Worm (Caenorhabditis elegans) whole organism, L1 larva: ENCODE results near the gene arp-1.

Source experiments
- C16A3.4 ChIP-seq: fragments of 150-350 bp; optimal IDR thresholded peaks from 2 replicates; lab custom pipeline; 2014; ENCODE audit warnings: missing biosample characterization, missing genetic modification characterization
- F16B12.6 ChIP-seq: fragments of 150-350 bp; optimal IDR thresholded peaks from 2 replicates; lab custom pipeline; 2014; ENCODE audit warnings: missing biosample characterization, missing genetic modification characterization
- aha-1 ChIP-seq: fragments of 150-350 bp; optimal IDR thresholded peaks from 2 replicates; lab custom pipeline; 2014; ENCODE audit warnings: missing biosample characterization, missing genetic modification characterization
- aly-2 ChIP-seq: fragments of 150-350 bp; optimal IDR thresholded peaks from 2 replicates; lab custom pipeline; 2014; ENCODE audit warnings: missing biosample characterization, missing genetic modification characterization
- blmp-1 ChIP-seq: fragments of 150-350 bp; optimal IDR thresholded peaks from 2 replicates; lab custom pipeline; 2014; ENCODE audit warnings: missing biosample characterization, missing genetic modification characterization
- ceh-8 ChIP-seq: fragments of 200-800 bp; sonication (Bioruptor generic); optimal IDR thresholded peaks from 2 replicates; lab custom pipeline; 2018; ENCODE audit warnings: mild to moderate bottlenecking, missing genetic modification characterization, moderate library complexity, missing compliant biosample characterization
- ceh-88 ChIP-seq: fragments of 200-800 bp; sonication (Bioruptor generic); IDR thresholded peaks from 2 replicates; pipeline ENCODE4 v1.3.6; 2022; ENCODE audit warnings: missing genetic modification characterization, missing compliant biosample characterization
- ceh-90 ChIP-seq: sonication (generic microtip); optimal IDR thresholded peaks from 2 replicates; lab custom pipeline; 2016; ENCODE audit warnings: missing genetic modification characterization, missing compliant biosample characterization
- dsc-1 ChIP-seq: sonication (generic microtip); optimal IDR thresholded peaks from 2 replicates; lab custom pipeline; 2016; ENCODE audit warnings: mild to moderate bottlenecking, missing genetic modification characterization, missing compliant biosample characterization
- egl-13 ChIP-seq: sonication (generic microtip); optimal IDR thresholded peaks from 2 replicates; lab custom pipeline; 2016; ENCODE audit warnings: missing genotype, missing genetic modification reagents, missing genetic modification characterization, missing compliant biosample characterization
- egl-27 ChIP-seq, 2 experiments: fragments of 150-350 bp in 1 of 2; sonication (generic microtip); optimal IDR thresholded peaks; 3 replicates each; lab custom pipeline; 2017 to 2018; ENCODE audit warnings: missing biosample characterization in 2 of 2, missing genetic modification characterization in 2 of 2, missing genetic modification reagents in 2 of 2
- elt-3 ChIP-seq, 6 experiments: fragments of 150-350 bp in 1 of 6; sonication (generic microtip); optimal IDR thresholded peaks; 2 replicates each; lab custom pipeline; 2017 to 2018; ENCODE audit warnings: missing biosample characterization in 6 of 6, missing genetic modification characterization in 6 of 6, inconsistent platforms in 1 of 6
- fkh-4 ChIP-seq: sonication (generic microtip); optimal IDR thresholded peaks from 2 replicates; lab custom pipeline; 2016; ENCODE audit warnings: missing compliant biosample characterization, missing genetic modification characterization, borderline replicate concordance
- fkh-8 ChIP-seq: sonication (generic microtip); optimal IDR thresholded peaks from 2 replicates; lab custom pipeline; 2016; ENCODE audit warnings: mild to moderate bottlenecking, missing genetic modification characterization, missing compliant biosample characterization
- fos-1 ChIP-seq: fragments of 150-350 bp; optimal IDR thresholded peaks from 2 replicates; lab custom pipeline; 2014; ENCODE audit warnings: missing biosample characterization, missing genetic modification characterization
- hlh-4 ChIP-seq: sonication (generic microtip); optimal IDR thresholded peaks from 2 replicates; lab custom pipeline; 2016; ENCODE audit warnings: mild to moderate bottlenecking, missing genetic modification characterization, missing compliant biosample characterization
- hpl-2 ChIP-seq: fragments of 150-350 bp; optimal IDR thresholded peaks from 2 replicates; lab custom pipeline; 2014; ENCODE audit warnings: missing biosample characterization, missing genetic modification reagents, missing genetic modification characterization
- lin-14 ChIP-seq: fragments of 200-800 bp; sonication (Bioruptor generic); optimal IDR thresholded peaks from 2 replicates; lab custom pipeline; 2018; ENCODE audit warnings: mild to moderate bottlenecking, missing genetic modification characterization, moderate library complexity, missing compliant biosample characterization
- lin-39 ChIP-seq: fragments of 150-350 bp; optimal IDR thresholded peaks from 2 replicates; lab custom pipeline; 2014; ENCODE audit warnings: missing biosample characterization, missing genetic modification reagents, missing genetic modification characterization
- mdl-1 ChIP-seq, 2 experiments: fragments of 150-350 bp; optimal IDR thresholded peaks; 2 replicates each; lab custom pipeline; 2014 to 2017; ENCODE audit warnings: missing biosample characterization in 2 of 2, missing genetic modification characterization in 2 of 2, inconsistent platforms in 1 of 2
- mep-1 ChIP-seq: fragments of 150-350 bp; optimal IDR thresholded peaks from 2 replicates; lab custom pipeline; 2014; ENCODE audit warnings: missing biosample characterization, missing genetic modification characterization
- nhr-12 ChIP-seq: sonication (generic microtip); optimal IDR thresholded peaks from 2 replicates; lab custom pipeline; 2017; ENCODE audit warnings: missing biosample characterization, missing genetic modification characterization
- nhr-19 ChIP-seq: fragments of 200-800 bp; sonication (Bioruptor generic); conservative IDR thresholded peaks from 2 replicates; pipeline ENCODE4 v1.3.6; 2022; ENCODE audit warnings: missing genetic modification characterization, missing compliant biosample characterization
- nhr-28 ChIP-seq: fragments of 150-350 bp; optimal IDR thresholded peaks from 2 replicates; lab custom pipeline; 2014; ENCODE audit warnings: missing biosample characterization, missing genetic modification characterization
- nhr-47 ChIP-seq: sonication (generic microtip); optimal IDR thresholded peaks from 2 replicates; lab custom pipeline; 2016; ENCODE audit warnings: mild to moderate bottlenecking, missing genetic modification characterization, moderate library complexity, missing compliant biosample characterization
- nhr-71 ChIP-seq: sonication (generic microtip); optimal IDR thresholded peaks from 2 replicates; lab custom pipeline; 2016; ENCODE audit warnings: mild to moderate bottlenecking, missing genetic modification characterization, moderate library complexity, missing compliant biosample characterization
- nhr-76 ChIP-seq: sonication (generic microtip); optimal IDR thresholded peaks from 2 replicates; lab custom pipeline; 2017; ENCODE audit warnings: missing biosample characterization, missing genetic modification characterization
- nhr-84 ChIP-seq: sonication (generic microtip); optimal IDR thresholded peaks from 2 replicates; lab custom pipeline; 2017; ENCODE audit warnings: missing biosample characterization, missing genetic modification characterization
- nhr-85 ChIP-seq: sonication (generic microtip); peaks from one replicate; lab custom pipeline; 2016; ENCODE audit warnings: missing genetic modification characterization, inconsistent platforms, missing compliant biosample characterization
- pax-3 ChIP-seq: fragments of 200-800 bp; sonication (Bioruptor generic); optimal IDR thresholded peaks from 2 replicates; lab custom pipeline; 2018; ENCODE audit warnings: mild to moderate bottlenecking, missing genetic modification characterization, moderate library complexity, missing compliant biosample characterization
- snpc-4 ChIP-seq: fragments of 150-350 bp; optimal IDR thresholded peaks from 2 replicates; lab custom pipeline; 2014; ENCODE audit warnings: missing biosample characterization, missing genetic modification characterization
- snu-23 ChIP-seq: sonication (generic microtip); optimal IDR thresholded peaks from 2 replicates; lab custom pipeline; 2016; ENCODE audit warnings: missing genetic modification characterization, missing compliant biosample characterization
- sox-4 ChIP-seq: sonication (generic microtip); optimal IDR thresholded peaks from 2 replicates; lab custom pipeline; 2016; ENCODE audit warnings: missing genetic modification characterization, missing compliant biosample characterization
- sptf-1 ChIP-seq: fragments of 150-350 bp; optimal IDR thresholded peaks from 2 replicates; lab custom pipeline; 2014; ENCODE audit warnings: missing biosample characterization, missing genetic modification characterization
- tbx-2 ChIP-seq: sonication (generic microtip); optimal IDR thresholded peaks from 2 replicates; lab custom pipeline; 2016; ENCODE audit warnings: missing genetic modification characterization, missing compliant biosample characterization
- unc-130 ChIP-seq: fragments of 150-350 bp; optimal IDR thresholded peaks from 2 replicates; lab custom pipeline; 2017; ENCODE audit warnings: missing biosample characterization, missing genetic modification characterization, inconsistent platforms
- unc-30 ChIP-seq: sonication (generic microtip); optimal IDR thresholded peaks from 2 replicates; lab custom pipeline; 2017; ENCODE audit warnings: missing biosample characterization, missing genetic modification characterization
- unc-62 ChIP-seq: fragments of 150-350 bp; optimal IDR thresholded peaks from 2 replicates; lab custom pipeline; 2014; ENCODE audit warnings: missing biosample characterization, missing genetic modification reagents, missing genetic modification characterization
- unc-98 ChIP-seq: fragments of 200-800 bp; sonication (Bioruptor generic); IDR thresholded peaks from 2 replicates; pipeline ENCODE4 v1.3.6; 2022; ENCODE audit warnings: missing genetic modification characterization, missing compliant biosample characterization
- xbp-1 ChIP-seq: sonication (generic microtip); optimal IDR thresholded peaks from 2 replicates; lab custom pipeline; 2016; ENCODE audit warnings: missing genetic modification characterization, missing compliant biosample characterization
- zag-1 ChIP-seq: fragments of 150-350 bp; optimal IDR thresholded peaks from 2 replicates; lab custom pipeline; 2014; ENCODE audit warnings: missing biosample characterization, missing genetic modification characterization
- ztf-11 ChIP-seq, 2 experiments: sonication (generic microtip); optimal IDR thresholded peaks; 2 replicates each; lab custom pipeline; 2016 to 2017; ENCODE audit warnings: missing genetic modification characterization in 2 of 2, missing biosample characterization in 1 of 2, missing compliant biosample characterization in 1 of 2

Gene arp-1

DNA sequence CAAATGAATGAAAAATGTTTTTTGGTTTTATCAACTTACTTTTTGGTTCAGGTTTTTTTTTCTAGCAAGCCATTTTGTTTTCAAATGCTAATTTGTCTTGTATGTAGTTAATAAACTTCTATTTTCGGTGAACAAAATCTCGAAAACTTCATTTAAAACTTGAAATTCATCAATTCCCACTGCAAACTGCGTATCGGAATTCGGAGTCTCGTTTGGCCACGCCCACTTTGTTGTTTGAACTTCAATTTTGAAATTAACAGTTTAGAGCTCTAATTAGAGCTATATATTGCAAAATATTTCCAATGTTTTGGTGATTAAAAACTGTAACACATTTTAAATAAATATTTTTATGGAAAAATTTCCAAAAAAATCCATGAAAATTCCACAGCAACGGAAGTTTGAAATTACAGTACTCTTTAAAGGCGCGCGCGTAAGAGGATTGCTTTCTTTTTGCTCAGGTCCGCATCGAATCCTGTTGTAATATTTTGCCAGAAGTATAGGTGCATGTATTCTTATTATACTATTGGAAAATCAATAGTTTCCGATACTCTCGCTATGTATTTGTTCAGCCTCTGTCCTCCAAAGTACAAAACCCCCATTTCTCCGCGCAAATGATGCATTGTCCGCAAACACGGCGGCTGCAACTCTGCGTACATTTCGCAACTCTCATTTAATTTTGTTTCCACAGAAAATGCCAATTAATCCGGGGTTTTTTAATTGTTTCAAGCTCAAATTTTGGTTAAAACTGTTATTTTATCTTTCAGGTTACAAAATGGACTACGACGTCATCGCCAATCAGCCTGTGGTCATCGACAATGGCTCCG, at the start of gene arp-1 (continued):
- TF ChIP-seq dsc-1 (peak; percentile 15), egl-27 (tag; optimal IDR thresholded peaks at IDR 0.05; lab: Kevin White, UChicago) (no peak), nhr-84 (no peak), ceh-90 (tag; lab: Kevin White, UChicago) (no peak), pax-3 (tag; lab: Kevin White, UChicago) (no peak), egl-13 (no peak), ceh-8 (GFP tag; lab: Kevin White, UChicago) (no peak), snpc-4 (no peak), unc-62 (GFP tag; lab: Kevin White, UChicago) (no peak), unc-130 (peak; percentile 54), sox-4 (tag; lab: Kevin White, UChicago) (no peak), nhr-19 (peak; percentile 26; the same call in 1 of the 2 replicates), F16B12.6 (tag; lab: Kevin White, UChicago) (peak; percentile 97), sptf-1 (tag; lab: Kevin White, UChicago) (no peak), aha-1 (no peak), lin-39 (tag; lab: Kevin White, UChicago) (no peak), mdl-1 (tag; optimal IDR thresholded peaks at IDR 0.05; lab: Kevin White, UChicago) (peak in 1 of 2 experiments; percentile 31), fkh-4 (tag; lab: Kevin White, UChicago) (no peak), mep-1 (tag; lab: Kevin White, UChicago) (peak; percentile 63), fos-1 (tag; lab: Kevin White, UChicago) (no peak), tbx-2 (tag; lab: Kevin White, UChicago) (peak; percentile 20), lin-14 (GFP tag; lab: Kevin White, UChicago) (peak; percentile 58), xbp-1 (no peak), nhr-47 (tag; lab: Kevin White, UChicago) (peak; percentile 34), nhr-12 (tag; lab: Kevin White, UChicago) (no peak), ztf-11 (tag; optimal IDR thresholded peaks at IDR 0.05; lab: Kevin White, UChicago) (no peak), blmp-1 (no peak), ceh-88 (GFP tag; lab: Robert Waterston, UW) (no peak), unc-98 (GFP tag; lab: Robert Waterston, UW) (no peak), elt-3 (tag; optimal IDR thresholded peaks at IDR 0.05; lab: Kevin White, UChicago) (peak in 1 of 6 experiments; percentile 1), snu-23 (GFP tag; lab: Kevin White, UChicago) (peak; percentile 57), nhr-85 (tag; lab: Kevin White, UChicago) (no peak), aly-2 (tag; lab: Kevin White, UChicago) (no peak), hlh-4 (tag; lab: Kevin White, UChicago) (no peak)

DNA sequence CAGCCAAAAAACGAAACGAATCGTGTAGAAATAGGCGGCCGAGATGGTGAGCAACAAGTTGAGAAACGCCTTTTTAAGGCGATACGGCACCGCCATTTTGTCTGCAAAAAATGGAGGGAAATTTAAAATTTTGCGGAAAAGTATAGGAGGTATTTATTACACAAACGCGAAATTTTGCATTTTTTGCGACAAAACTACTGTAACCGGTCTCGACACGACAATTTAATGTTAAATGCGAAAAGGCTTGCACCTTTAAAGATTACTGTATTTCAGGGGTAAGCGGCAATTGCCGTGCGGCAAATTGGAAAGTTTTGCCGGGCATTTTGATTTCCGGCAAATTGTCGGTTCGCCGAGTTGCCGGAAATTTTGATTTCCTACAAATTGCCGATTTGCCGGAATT, 48.5 kb upstream of the arp-1 start, which contains the start of gene Y53F4B.18:
Gene Y53F4B.18, minus strand, starts transcription at position 101 of the 400 bp plus-strand sequence.
- TF ChIP-seq nhr-71 (tag; lab: Kevin White, UChicago) (no peak), C16A3.4 (tag; lab: Kevin White, UChicago) (no peak), hpl-2 (GFP tag; lab: Kevin White, UChicago) (no peak), fkh-8 (tag; lab: Kevin White, UChicago) (no peak), nhr-19 (no peak), egl-13 (no peak), nhr-76 (tag; lab: Kevin White, UChicago) (no peak), snpc-4 (no peak), unc-30 (tag; lab: Kevin White, UChicago) (no peak), sox-4 (tag; lab: Kevin White, UChicago) (no peak), nhr-28 (tag; lab: Kevin White, UChicago) (no peak), zag-1 (no peak)
